Worm (Caenorhabditis elegans) whole organism, L4 larva: ENCODE measurements around the gene pcca-1.
A peak's percentile ranks its signal among the peaks of the same experiment; 100 is the strongest.

ENCODE experiments used
- F44E2.7 ChIP-seq: fragments of 200-800 bp; sonication (Bioruptor generic); IDR thresholded peaks from 2 replicates; pipeline ENCODE4 v2.1.2; 2022; ENCODE audit warnings: missing genetic modification characterization, missing compliant biosample characterization
- T26A8.4 ChIP-seq: fragments of 200-800 bp; sonication (Bioruptor generic); IDR thresholded peaks from 2 replicates; pipeline ENCODE4 v1.3.6; 2022; ENCODE audit warnings: missing genetic modification characterization, missing compliant biosample characterization
- Y75B8A.6 ChIP-seq: fragments of 200-800 bp; sonication (Bioruptor generic); IDR thresholded peaks from 2 replicates; pipeline ENCODE4 v1.3.6; 2022; ENCODE audit warnings: missing genetic modification reagents, missing genetic modification characterization, missing compliant biosample characterization
- aha-1 ChIP-seq: fragments of 150-350 bp; peaks from one replicate; lab custom pipeline; 2014; ENCODE audit warnings: missing biosample characterization, missing genetic modification characterization
- arid-1 ChIP-seq: fragments of 200-800 bp; sonication (Bioruptor generic); conservative IDR thresholded peaks from 2 replicates; pipeline ENCODE4 v1.3.6; 2022; ENCODE audit warnings: missing genetic modification reagents, missing genetic modification characterization, missing compliant biosample characterization
- attf-4 ChIP-seq: sonication (generic microtip); optimal IDR thresholded peaks from 3 replicates; lab custom pipeline; 2017; ENCODE audit warnings: missing biosample characterization, missing genetic modification characterization
- ceh-20 ChIP-seq: fragments of 200-800 bp; sonication (Bioruptor generic); IDR thresholded peaks from 2 replicates; pipeline ENCODE4 v1.3.6; 2022; ENCODE audit warnings: missing genetic modification reagents, missing genetic modification characterization, missing compliant biosample characterization
- daf-12 ChIP-seq: fragments of 150-350 bp; optimal IDR thresholded peaks from 2 replicates; lab custom pipeline; 2014; ENCODE audit warnings: missing biosample characterization, missing genetic modification reagents, missing genetic modification characterization
- daf-16 ChIP-seq, 3 experiments: sonication (generic microtip); optimal IDR thresholded peaks; 2 replicates each; lab custom pipeline; 2016 to 2017; ENCODE audit warnings: missing genetic modification characterization in 3 of 3, missing genetic modification reagents in 3 of 3, mild to moderate bottlenecking in 2 of 3, missing compliant biosample characterization in 2 of 3, missing biosample characterization in 1 of 3, moderate library complexity in 1 of 3
- daf-19 ChIP-seq: fragments of 200-800 bp; sonication (Bioruptor generic); conservative IDR thresholded peaks from 2 replicates; pipeline ENCODE4 v1.3.6; 2022; ENCODE audit warnings: missing genetic modification characterization, missing compliant biosample characterization
- daf-8 ChIP-seq: fragments of 200-800 bp; sonication (Bioruptor generic); IDR thresholded peaks from 2 replicates; pipeline ENCODE4 v1.3.6; 2022; ENCODE audit warnings: missing genetic modification characterization, missing compliant biosample characterization
- dmd-8 ChIP-seq: fragments of 200-800 bp; sonication (Bioruptor generic); IDR thresholded peaks from 2 replicates; pipeline ENCODE4 v1.3.6; 2022; ENCODE audit warnings: missing genetic modification characterization, missing compliant biosample characterization
- egl-43 ChIP-seq: fragments of 200-800 bp; sonication (Bioruptor generic); IDR thresholded peaks from 2 replicates; pipeline ENCODE4 v1.3.6; 2022; ENCODE audit warnings: missing genetic modification reagents, missing genetic modification characterization, missing compliant biosample characterization
- fkh-10 ChIP-seq: fragments of 150-350 bp; optimal IDR thresholded peaks from 2 replicates; lab custom pipeline; 2014; ENCODE audit warnings: missing biosample characterization, missing genetic modification reagents, missing genetic modification characterization
- hif-1 ChIP-seq, 2 experiments: sonication (generic microtip); optimal IDR thresholded peaks; 2 replicates each; lab custom pipeline; 2016 to 2017; ENCODE audit warnings: missing compliant biosample characterization in 2 of 2, missing genetic modification characterization in 2 of 2, missing genetic modification reagents in 2 of 2, missing genotype in 2 of 2, mild to moderate bottlenecking in 1 of 2
- hlh-11 ChIP-seq: fragments of 200-800 bp; sonication (Bioruptor generic); optimal IDR thresholded peaks from 2 replicates; lab custom pipeline; 2018; ENCODE audit warnings: mild to moderate bottlenecking, missing genetic modification characterization, missing compliant biosample characterization
- hlh-30 ChIP-seq: sonication (generic microtip); optimal IDR thresholded peaks from 2 replicates; lab custom pipeline; 2017; ENCODE audit warnings: antibody characterized with exemption, mild to moderate bottlenecking, missing genetic modification characterization, missing compliant biosample characterization; ENCODE audit not compliant: insufficient read depth
- lin-39 ChIP-seq: fragments of 150-350 bp; optimal IDR thresholded peaks from 2 replicates; lab custom pipeline; 2014; ENCODE audit warnings: missing biosample characterization, missing genetic modification reagents, missing genetic modification characterization
- madf-5 ChIP-seq, 2 experiments: fragments of 200-800 bp; sonication (Bioruptor generic); IDR thresholded peaks; 2 replicates each; pipeline ENCODE4 v1.3.6; 2022; ENCODE audit warnings: missing compliant biosample characterization in 2 of 2, missing genetic modification characterization in 2 of 2
- madf-9 ChIP-seq: fragments of 200-800 bp; sonication (Bioruptor generic); conservative IDR thresholded peaks from 2 replicates; pipeline ENCODE4 v1.3.6; 2022; ENCODE audit warnings: missing genetic modification reagents, missing genetic modification characterization, missing compliant biosample characterization
- mdl-1 ChIP-seq, 2 experiments: fragments of 150-350 bp in 1 of 2; sonication (generic microtip) in 1 of 2; optimal IDR thresholded peaks; 2 replicates each; lab custom pipeline; 2014 to 2017; ENCODE audit warnings: missing biosample characterization in 2 of 2, missing genetic modification characterization in 2 of 2
- mdt-29 ChIP-seq: fragments of 200-800 bp; sonication (Bioruptor generic); IDR thresholded peaks from 2 replicates; pipeline ENCODE4 v1.3.6; 2022; ENCODE audit warnings: missing genetic modification reagents, missing genetic modification characterization, missing compliant biosample characterization
- mxl-2 ChIP-seq: fragments of 200-800 bp; sonication (Bioruptor generic); conservative IDR thresholded peaks from 2 replicates; pipeline ENCODE4 v1.3.6; 2022; ENCODE audit warnings: missing genetic modification reagents, missing genetic modification characterization, missing compliant biosample characterization
- nhr-237 ChIP-seq: sonication (generic microtip); optimal IDR thresholded peaks from 2 replicates; lab custom pipeline; 2017; ENCODE audit warnings: missing biosample characterization, missing genetic modification characterization
- nhr-25 ChIP-seq: sonication (generic microtip); optimal IDR thresholded peaks from 2 replicates; lab custom pipeline; 2017; ENCODE audit warnings: missing genetic modification characterization, mild to moderate bottlenecking, missing compliant biosample characterization, antibody characterized with exemption, moderate library complexity, borderline replicate concordance; ENCODE audit not compliant: insufficient read depth
- nhr-28 ChIP-seq: fragments of 150-350 bp; optimal IDR thresholded peaks from 2 replicates; lab custom pipeline; 2014; ENCODE audit warnings: missing biosample characterization, missing genetic modification characterization
- nhr-48 ChIP-seq: sonication (generic microtip); optimal IDR thresholded peaks from 2 replicates; lab custom pipeline; 2016; ENCODE audit warnings: mild to moderate bottlenecking, missing genetic modification characterization, missing compliant biosample characterization
- nhr-76 ChIP-seq: fragments of 150-350 bp; optimal IDR thresholded peaks from 2 replicates; lab custom pipeline; 2014; ENCODE audit warnings: missing biosample characterization, missing genetic modification characterization
- pha-4 ChIP-seq, 2 experiments: fragments of 150-350 bp in 1 of 2; fragments of 200-800 bp in 1 of 2; sonication (Bioruptor generic) in 1 of 2; IDR thresholded peaks in 1 of 2; optimal IDR thresholded peaks in 1 of 2; 2 replicates each; pipeline versions ENCODE4 v1.3.6 to Lab custom; 2014 to 2022; ENCODE audit warnings: missing genetic modification characterization in 2 of 2, missing genetic modification reagents in 2 of 2, missing biosample characterization in 1 of 2, missing compliant biosample characterization in 1 of 2
- snpc-4 ChIP-seq: fragments of 150-350 bp; optimal IDR thresholded peaks from 2 replicates; lab custom pipeline; 2014; ENCODE audit warnings: missing biosample characterization, missing genetic modification characterization
- spr-1 ChIP-seq: sonication (generic microtip); optimal IDR thresholded peaks from 2 replicates; lab custom pipeline; 2016; ENCODE audit warnings: mild to moderate bottlenecking, missing genetic modification characterization, missing compliant biosample characterization
- unc-62 ChIP-seq, 3 experiments: fragments of 150-350 bp in 1 of 3; sonication (generic microtip); optimal IDR thresholded peaks in 2 of 3; peaks in 1 of 3; 1 replicate in 1 of 3; 2 replicates in 2 of 3; lab custom pipeline; 2014 to 2017; ENCODE audit warnings: missing biosample characterization in 3 of 3, missing genetic modification characterization in 3 of 3, missing genetic modification reagents in 3 of 3, missing genotype in 1 of 3
- ztf-11 ChIP-seq: fragments of 150-350 bp; optimal IDR thresholded peaks from 2 replicates; lab custom pipeline; 2014; ENCODE audit warnings: missing biosample characterization, missing genetic modification characterization

pcca-1 gene

ce11 chrX:7640811-7641210, 20.0 kb downstream of the pcca-1 start:
- TF ChIP-seq ztf-11 (tag; lab: Kevin White, UChicago) (no peak), nhr-25 (tag; lab: Kevin White, UChicago) (no peak), madf-9 (GFP tag; lab: Robert Waterston, UW) (no peak), spr-1 (tag; lab: Kevin White, UChicago) (no peak), nhr-28 (no peak), fkh-10 (GFP tag; lab: Kevin White, UChicago) (no peak), daf-19 (GFP tag; lab: Robert Waterston, UW) (no peak), dmd-8 (GFP tag; lab: Robert Waterston, UW) (no peak)

ce11 chrX:7640391-7640790, 20.4 kb downstream of the pcca-1 start:
- TF ChIP-seq mxl-2 (GFP tag; lab: Robert Waterston, UW) (no peak), aha-1 (tag; lab: Kevin White, UChicago) (peak; percentile 91)

- TF ChIP-seq arid-1 (no peak), daf-12 (tag; lab: Kevin White, UChicago) (no peak), mdt-29 (GFP tag; lab: Robert Waterston, UW) (no peak), aha-1 (tag; lab: Kevin White, UChicago) (peak; percentile 50), lin-39 (tag; lab: Kevin White, UChicago) (no peak), hlh-30 (peak; percentile 47), ceh-20 (GFP tag; lab: Robert Waterston, UW) (no peak), nhr-48 (tag; lab: Kevin White, UChicago) (no peak), madf-9 (GFP tag; lab: Robert Waterston, UW) (no peak), unc-62 (GFP tag; optimal IDR thresholded peaks at IDR 0.05 in 1 of 2; lab: Kevin White, UChicago) (peak in 1 of 2 experiments; percentile 58), unc-62 (tag; optimal IDR thresholded peaks at IDR 0.05; lab: Kevin White, UChicago) (no peak), nhr-76 (tag; lab: Kevin White, UChicago) (no peak), attf-4 (no peak), Y75B8A.6 (GFP tag; lab: Robert Waterston, UW) (no peak), madf-5 (GFP tag; IDR thresholded peaks at IDR 0.05; lab: Robert Waterston, UW) (no peak), egl-43 (GFP tag; lab: Robert Waterston, UW) (no peak), F44E2.7 (GFP tag; lab: Robert Waterston, UW) (no peak), snpc-4 (tag; lab: Kevin White, UChicago) (no peak), pha-4 (GFP tag; IDR thresholded peaks at IDR 0.05; lab: Robert Waterston, UW) (no peak), pha-4 (tag; optimal IDR thresholded peaks at IDR 0.05; lab: Kevin White, UChicago) (no peak)
Observed at ce11 chrX:7638790-7639189, 22.0 kb downstream of the pcca-1 start.

ce11 chrX:7636037-7636436, 24.7 kb downstream of the pcca-1 start:
- TF ChIP-seq T26A8.4 (GFP tag; lab: Robert Waterston, UW) (0 out of 2 replicates have a peak, but pooled peaks have one; percentile 25), madf-5 (GFP tag; IDR thresholded peaks at IDR 0.05; lab: Robert Waterston, UW) (no peak), hlh-11 (peak; percentile 87), unc-62 (GFP tag; optimal IDR thresholded peaks at IDR 0.05 in 1 of 2; lab: Kevin White, UChicago) (peak in 1 of 2 experiments; percentile 4), unc-62 (tag; optimal IDR thresholded peaks at IDR 0.05; lab: Kevin White, UChicago) (no peak), daf-16 (GFP tag; optimal IDR thresholded peaks at IDR 0.05; lab: Kevin White, UChicago) (peak in 1 of 2 experiments; percentile 62), daf-16 (tag; optimal IDR thresholded peaks at IDR 0.05; lab: Kevin White, UChicago) (peak; percentile 35), nhr-237 (tag; lab: Kevin White, UChicago) (no peak), daf-8 (GFP tag; lab: Robert Waterston, UW) (no peak), mdl-1 (tag; optimal IDR thresholded peaks at IDR 0.05; lab: Kevin White, UChicago) (peak in 1 of 2 experiments; percentile 9), hif-1 (tag; optimal IDR thresholded peaks at IDR 0.05; lab: Kevin White, UChicago) (peak in 1 of 2 experiments; percentile 76), hlh-30 (peak; percentile 73)
- TF ChIP-seq, all 104 proteins: peak for 7
